Fruit fly (Drosophila melanogaster) whole organism, embryonic: ENCODE measurements around the gene Osi20.
A peak's percentile ranks its signal among the peaks of the same experiment; 100 is the strongest.

Source experiments
- Bteb2 ChIP-seq: fragments of 200-800 bp; sonication (Bioruptor generic); optimal IDR thresholded peaks from 2 replicates; lab custom pipeline; 2016; ENCODE audit warnings: missing biosample characterization, missing genetic modification characterization
- CG10147 ChIP-seq: fragments of 200-800 bp; sonication (Bioruptor generic); optimal IDR thresholded peaks from 2 replicates; lab custom pipeline; 2019; ENCODE audit warnings: missing biosample characterization, mild to moderate bottlenecking, missing genetic modification characterization, moderate library complexity
- CG11247 ChIP-seq: fragments of 200-800 bp; sonication (Bioruptor generic); IDR thresholded peaks from 2 replicates; pipeline ENCODE4 v1.3.6; 2022; ENCODE audit warnings: missing biosample characterization, missing genetic modification characterization
- CG11398 ChIP-seq: fragments of 200-800 bp; sonication (Bioruptor generic); optimal IDR thresholded peaks from 2 replicates; lab custom pipeline; 2016; ENCODE audit warnings: missing biosample characterization, missing genetic modification characterization
- CG1233 ChIP-seq: fragments of 200-800 bp; sonication (Bioruptor generic); optimal IDR thresholded peaks from 4 replicates; lab custom pipeline; 2018; ENCODE audit warnings: missing biosample characterization, mild to moderate bottlenecking, missing genetic modification characterization
- CG12769 ChIP-seq: fragments of 200-800 bp; sonication (Bioruptor generic); optimal IDR thresholded peaks from 2 replicates; lab custom pipeline; 2019; ENCODE audit warnings: missing biosample characterization, mild to moderate bottlenecking, missing genetic modification characterization, moderate library complexity
- CG13287 ChIP-seq: fragments of 200-800 bp; sonication (Bioruptor generic); IDR thresholded peaks from 2 replicates; pipeline ENCODE4 v1.3.6; 2022; ENCODE audit warnings: missing biosample characterization, missing genetic modification characterization; ENCODE audit not compliant: partially characterized antibody
- CG14014 ChIP-seq: fragments of 200-800 bp; sonication (Bioruptor generic); IDR thresholded peaks from 2 replicates; pipeline ENCODE4 v1.3.6; 2022; ENCODE audit warnings: missing biosample characterization, missing genetic modification characterization
- CG14710 ChIP-seq: fragments of 200-800 bp; sonication (Bioruptor generic); optimal IDR thresholded peaks from 3 replicates; lab custom pipeline; 2019; ENCODE audit warnings: missing biosample characterization, mild to moderate bottlenecking, missing genetic modification characterization, moderate library complexity
- CG15601 ChIP-seq: fragments of 200-800 bp; sonication (Bioruptor generic); optimal IDR thresholded peaks from 3 replicates; lab custom pipeline; 2019; ENCODE audit warnings: missing biosample characterization, mild to moderate bottlenecking, missing genetic modification characterization, moderate library complexity
- CG17359 ChIP-seq: fragments of 200-800 bp; sonication (Bioruptor generic); optimal IDR thresholded peaks from 3 replicates; lab custom pipeline; 2018; ENCODE audit warnings: missing biosample characterization, mild to moderate bottlenecking, missing genetic modification characterization, moderate library complexity
- CG17385 ChIP-seq: fragments of 200-800 bp; sonication (Bioruptor generic); optimal IDR thresholded peaks from 3 replicates; lab custom pipeline; 2018; ENCODE audit warnings: missing biosample characterization, mild to moderate bottlenecking, missing genetic modification characterization
- CG18011 ChIP-seq: fragments of 200-800 bp; sonication (Bioruptor generic); optimal IDR thresholded peaks from 2 replicates; lab custom pipeline; 2017; ENCODE audit warnings: missing biosample characterization, missing genetic modification characterization, mild to moderate bottlenecking, moderate library complexity, missing genotype
- CG18476 ChIP-seq: fragments of 200-800 bp; sonication (Bioruptor generic); optimal IDR thresholded peaks from 2 replicates; lab custom pipeline; 2016; ENCODE audit warnings: missing biosample characterization, mild to moderate bottlenecking, missing genetic modification characterization
- CG18764 ChIP-seq: fragments of 200-800 bp; sonication (Bioruptor generic); optimal IDR thresholded peaks from 3 replicates; lab custom pipeline; 2016; ENCODE audit warnings: missing biosample characterization, missing genetic modification characterization
- CG2889 ChIP-seq: fragments of 200-800 bp; sonication (Bioruptor generic); IDR thresholded peaks from 3 replicates; pipeline ENCODE4 v1.3.6; 2022; ENCODE audit warnings: missing biosample characterization, missing genetic modification characterization
- CG30020 ChIP-seq: fragments of 200-800 bp; optimal IDR thresholded peaks from 2 replicates; lab custom pipeline; 2019; ENCODE audit warnings: missing biosample characterization, mild to moderate bottlenecking, missing genetic modification characterization, moderate library complexity
- CG30403 ChIP-seq: fragments of 200-800 bp; sonication (Bioruptor generic); optimal IDR thresholded peaks from 3 replicates; lab custom pipeline; 2016; ENCODE audit warnings: missing biosample characterization, missing genetic modification characterization
- CG32767 ChIP-seq: fragments of 200-800 bp; sonication (Bioruptor generic); IDR thresholded peaks from 2 replicates; pipeline ENCODE4 v1.3.6; 2022; ENCODE audit warnings: missing biosample characterization, missing genetic modification characterization
- CG33213 ChIP-seq: fragments of 200-800 bp; sonication (Bioruptor generic); optimal IDR thresholded peaks from 3 replicates; lab custom pipeline; 2016; ENCODE audit warnings: missing biosample characterization, missing genetic modification characterization
- CG34422 ChIP-seq: fragments of 200-800 bp; sonication (Bioruptor generic); IDR thresholded peaks from 3 replicates; pipeline ENCODE4 v1.3.6; 2022; ENCODE audit warnings: missing biosample characterization, missing genetic modification characterization
- CG7271 ChIP-seq: fragments of 200-800 bp; sonication (Bioruptor generic); optimal IDR thresholded peaks from 2 replicates; lab custom pipeline; 2018; ENCODE audit warnings: missing biosample characterization, mild to moderate bottlenecking, missing genetic modification characterization, moderate library complexity
- CG7839 ChIP-seq: fragments of 200-800 bp; sonication (Bioruptor generic); optimal IDR thresholded peaks from 3 replicates; lab custom pipeline; 2018; ENCODE audit warnings: missing biosample characterization, mild to moderate bottlenecking, missing genetic modification characterization, moderate library complexity
- CG8281 ChIP-seq: fragments of 200-800 bp; sonication (Bioruptor generic); optimal IDR thresholded peaks from 2 replicates; lab custom pipeline; 2018; ENCODE audit warnings: missing biosample characterization, mild to moderate bottlenecking, missing genetic modification characterization, moderate library complexity
- CG8290 ChIP-seq, 3 experiments: fragments of 200-800 bp; sonication (Bioruptor generic); optimal IDR thresholded peaks; 2 replicates each; lab custom pipeline; 2016 to 2019; ENCODE audit warnings: missing biosample characterization in 3 of 3, missing genetic modification characterization in 3 of 3, mild to moderate bottlenecking in 2 of 3, moderate library complexity in 1 of 3
- CG8944 ChIP-seq: fragments of 200-800 bp; sonication (Bioruptor generic); optimal IDR thresholded peaks from 3 replicates; lab custom pipeline; 2016; ENCODE audit warnings: missing biosample characterization, missing genetic modification characterization
- CG9727 ChIP-seq: fragments of 200-800 bp; sonication (Bioruptor generic); optimal IDR thresholded peaks from 3 replicates; lab custom pipeline; 2017; ENCODE audit warnings: missing biosample characterization, mild to moderate bottlenecking, missing genetic modification characterization
- D19A ChIP-seq: fragments of 200-800 bp; optimal IDR thresholded peaks from 3 replicates; lab custom pipeline; 2019; ENCODE audit warnings: missing biosample characterization, mild to moderate bottlenecking, missing genetic modification characterization, moderate library complexity
- E2f1 ChIP-seq: fragments of 200-800 bp; sonication (Bioruptor generic); IDR thresholded peaks from 2 replicates; pipeline ENCODE4 v1.3.6; 2022; ENCODE audit warnings: missing biosample characterization, missing genetic modification characterization
- HmgZ ChIP-seq: fragments of 200-800 bp; sonication (Bioruptor generic); optimal IDR thresholded peaks from 2 replicates; lab custom pipeline; 2018; ENCODE audit warnings: missing biosample characterization, mild to moderate bottlenecking, missing genetic modification characterization
- Nf-YC ChIP-seq: fragments of 200-800 bp; optimal IDR thresholded peaks from 3 replicates; lab custom pipeline; 2019; ENCODE audit warnings: missing biosample characterization, mild to moderate bottlenecking, missing genetic modification characterization, moderate library complexity
- Sin3A ChIP-seq: fragments of >200 bp; optimal IDR thresholded peaks from 2 replicates; lab custom pipeline; 2018
- Xrp1 ChIP-seq: fragments of 200-800 bp; sonication (Bioruptor generic); IDR thresholded peaks from 2 replicates; pipeline ENCODE4 v1.3.6; 2022; ENCODE audit warnings: missing biosample characterization, missing genetic modification characterization
- bbx ChIP-seq: fragments of 200-800 bp; sonication (Bioruptor generic); IDR thresholded peaks from 2 replicates; pipeline ENCODE4 v1.3.6; 2022; ENCODE audit warnings: missing biosample characterization, missing genetic modification characterization; ENCODE audit not compliant: partially characterized antibody
- croc ChIP-seq: fragments of 200-800 bp; sonication (Bioruptor generic); conservative IDR thresholded peaks from 3 replicates; pipeline ENCODE4 v1.3.6; 2022; ENCODE audit warnings: missing biosample characterization, missing genetic modification characterization
- dpn ChIP-seq, 2 experiments: fragments of 200-800 bp; sonication (Bioruptor generic); optimal IDR thresholded peaks; 3 replicates each; lab custom pipeline; 2016; ENCODE audit warnings: missing biosample characterization in 2 of 2, missing genetic modification characterization in 2 of 2
- exex ChIP-seq: fragments of 200-800 bp; sonication (Bioruptor generic); optimal IDR thresholded peaks from 4 replicates; lab custom pipeline; 2018; ENCODE audit warnings: missing biosample characterization, mild to moderate bottlenecking, missing genetic modification characterization, moderate library complexity
- ftz-f1 ChIP-seq: fragments of 200-800 bp; sonication (Bioruptor generic); optimal IDR thresholded peaks from 2 replicates; lab custom pipeline; 2016; ENCODE audit warnings: missing biosample characterization, missing genetic modification characterization
- gce ChIP-seq: fragments of 200-800 bp; sonication (Bioruptor generic); IDR thresholded peaks from 3 replicates; pipeline ENCODE4 v1.3.6; 2022; ENCODE audit warnings: missing biosample characterization, missing genetic modification characterization
- grn ChIP-seq: fragments of 200-800 bp; sonication (Bioruptor generic); optimal IDR thresholded peaks from 3 replicates; lab custom pipeline; 2017; ENCODE audit warnings: missing biosample characterization, missing genetic modification characterization
- kni ChIP-seq: fragments of 200-800 bp; sonication (Bioruptor generic); optimal IDR thresholded peaks from 3 replicates; lab custom pipeline; 2017; ENCODE audit warnings: mild to moderate bottlenecking, missing biosample characterization, missing genetic modification reagents, missing genetic modification characterization
- ro ChIP-seq: fragments of 200-800 bp; sonication (Bioruptor generic); IDR thresholded peaks from 2 replicates; pipeline ENCODE4 v1.3.6; 2022; ENCODE audit warnings: missing biosample characterization, missing genetic modification characterization
- row ChIP-seq: fragments of 200-800 bp; sonication (Bioruptor generic); IDR thresholded peaks from 3 replicates; pipeline ENCODE4 v1.3.6; 2022; ENCODE audit warnings: missing biosample characterization, missing genetic modification characterization
- sens ChIP-seq: fragments of 200-800 bp; sonication (Bioruptor generic); peaks from one replicate; lab custom pipeline; 2016; ENCODE audit warnings: missing biosample characterization, missing genetic modification characterization
- tgo ChIP-seq: fragments of 200-800 bp; sonication (Bioruptor generic); IDR thresholded peaks from 3 replicates; pipeline ENCODE4 v1.3.6; 2022; ENCODE audit warnings: missing biosample characterization, missing genetic modification characterization
- trh ChIP-seq: fragments of 200-800 bp; sonication (Bioruptor generic); optimal IDR thresholded peaks from 2 replicates; lab custom pipeline; 2016; ENCODE audit warnings: missing biosample characterization, missing genetic modification characterization
- unc-4 ChIP-seq: fragments of 200-800 bp; sonication (Bioruptor generic); IDR thresholded peaks from 2 replicates; pipeline ENCODE4 v1.3.6; 2022; ENCODE audit warnings: missing biosample characterization, missing genetic modification characterization; ENCODE audit not compliant: partially characterized antibody
- vvl ChIP-seq: fragments of 200-800 bp; sonication (Bioruptor generic); IDR thresholded peaks from 2 replicates; pipeline ENCODE4 v1.3.6; 2022; ENCODE audit warnings: missing biosample characterization, missing genetic modification characterization

The Osi20 gene

DNA sequence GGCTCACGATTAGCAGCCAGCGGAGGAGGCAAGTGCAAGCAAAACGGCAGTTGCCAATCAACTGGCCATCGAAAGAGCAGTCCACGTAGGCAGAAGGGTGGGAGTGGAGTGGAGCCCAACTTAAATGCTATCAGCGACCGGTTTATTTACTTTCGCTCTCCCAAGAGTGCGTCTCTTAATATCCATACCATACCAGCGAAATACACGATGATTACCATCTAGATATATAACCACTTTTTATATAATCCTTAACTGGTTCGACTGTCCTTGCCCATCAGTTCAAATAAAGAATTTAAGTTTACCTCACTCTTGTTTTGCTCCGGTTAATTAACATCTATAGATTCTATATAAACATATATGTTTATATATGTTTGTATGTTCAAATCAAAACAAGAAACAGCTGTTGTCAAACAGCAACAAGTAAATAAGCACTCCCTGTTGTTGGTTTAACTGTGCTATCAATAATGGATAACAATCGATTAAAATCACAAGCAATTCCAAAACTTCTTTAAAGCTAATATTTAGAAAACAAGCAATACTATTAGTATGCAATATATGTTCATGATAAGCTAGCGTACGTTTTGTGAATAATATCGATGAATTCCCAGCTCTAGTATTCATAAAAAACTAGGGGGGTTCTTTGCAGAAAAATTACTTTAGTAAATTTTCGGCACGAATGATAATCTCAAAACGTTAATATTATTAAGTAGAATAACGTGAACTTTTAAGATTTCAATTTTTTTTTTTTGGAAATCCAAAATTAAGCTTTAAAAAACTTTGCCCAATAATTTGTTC is 33.8 kb downstream of the Osi20 start (continued):
- TF ChIP-seq croc (no peak), bbx (0 out of 2 replicates have a peak, but pooled peaks have one; percentile 9), CG7839 (tag; lab: Kevin White, UChicago) (peak; percentile 34), unc-4 (GFP tag; lab: Robert Waterston, UW) (peak; percentile 56), CG2889 (GFP tag; lab: Robert Waterston, UW) (0 out of 3 replicates have a peak, but pooled peaks have one; percentile 18), CG14014 (GFP tag; lab: Robert Waterston, UW) (peak; percentile 65; the same call in 1 of the 2 replicates), CG18476 (GFP tag; lab: Kevin White, UChicago) (peak; percentile 17), CG17385 (GFP tag; lab: Kevin White, UChicago) (peak; percentile 44), CG18011 (peak; percentile 6), CG30020 (tag; lab: Kevin White, UChicago) (peak; percentile 61), CG1233 (GFP tag; lab: Kevin White, UChicago) (peak; percentile 61), CG10147 (GFP tag; lab: Kevin White, UChicago) (peak; percentile 60), CG7271 (tag; lab: Kevin White, UChicago) (no peak), Nf-YC (tag; lab: Kevin White, UChicago) (peak; percentile 34), kni (GFP tag; lab: Kevin White, UChicago) (peak; percentile 23), Xrp1 (GFP tag; lab: Robert Waterston, UW) (peak; percentile 55), CG18764 (GFP tag; lab: Kevin White, UChicago) (peak; percentile 46), CG17359 (tag; lab: Kevin White, UChicago) (peak; percentile 35), sens (GFP tag; lab: Kevin White, UChicago) (peak; percentile 90), CG8290 (GFP tag; optimal IDR thresholded peaks at IDR 0.05; lab: Kevin White, UChicago) (no peak), CG8290 (tag; optimal IDR thresholded peaks at IDR 0.05; lab: Kevin White, UChicago) (peak in 1 of 2 experiments; percentile 87), ftz-f1 (GFP tag; lab: Kevin White, UChicago) (no peak), CG14710 (peak; percentile 49), CG12769 (tag; lab: Kevin White, UChicago) (peak; percentile 73), dpn (GFP tag; optimal IDR thresholded peaks at IDR 0.05; lab: Kevin White, UChicago) (peak; percentile 4 to 34), CG15601 (tag; lab: Kevin White, UChicago) (peak; percentile 28), CG8281 (tag; lab: Kevin White, UChicago) (peak; percentile 3), CG13287 (peak; percentile 49), tgo (GFP tag; lab: Robert Waterston, UW) (peak; percentile 34; the same call in 1 of the 3 replicates), exex (tag; lab: Kevin White, UChicago) (peak; percentile 32), CG8944 (GFP tag; lab: Kevin White, UChicago) (no peak), HmgZ (tag; lab: Kevin White, UChicago) (peak; percentile 29), CG30403 (GFP tag; lab: Kevin White, UChicago) (peak; percentile 48), CG32767 (GFP tag; lab: Robert Waterston, UW) (no peak), CG11247 (GFP tag; lab: Robert Waterston, UW) (0 out of 2 replicates have a peak, but pooled peaks have one; percentile 52), CG9727 (GFP tag; lab: Kevin White, UChicago) (peak; percentile 53), Sin3A (no peak), D19A (tag; lab: Kevin White, UChicago) (peak; percentile 11), gce (GFP tag; lab: Robert Waterston, UW) (0 out of 3 replicates have a peak, but pooled peaks have one; percentile 30), CG34422 (GFP tag; lab: Robert Waterston, UW) (peak; percentile 43; the same call in 1 of the 3 replicates), grn (GFP tag; lab: Kevin White, UChicago) (peak; percentile 68), vvl (GFP tag; lab: Robert Waterston, UW) (peak; percentile 59; the same call in 1 of the 2 replicates), Bteb2 (GFP tag; lab: Kevin White, UChicago) (peak; percentile 24), row (GFP tag; lab: Robert Waterston, UW) (peak; percentile 77), CG33213 (peak; percentile 32), E2f1 (GFP tag; lab: Robert Waterston, UW) (peak; percentile 33; the same call in 1 of the 2 replicates), CG11398 (GFP tag; lab: Kevin White, UChicago) (peak; percentile 38), trh (peak; percentile 56), ro (GFP tag; lab: Robert Waterston, UW) (no peak)
